Fruit fly (Drosophila melanogaster) ovary, adult (tissue): ENCODE measurements around the gene Usp39.

Experiments
- CG17801 ChIP-seq: fragments of 200-800 bp; optimal IDR thresholded peaks from 2 replicates; lab custom pipeline; 2019; ENCODE audit warnings: missing biosample characterization, mild to moderate bottlenecking, missing genetic modification characterization, moderate library complexity; ENCODE audit not compliant: partially characterized antibody

Gene Usp39

DNA sequence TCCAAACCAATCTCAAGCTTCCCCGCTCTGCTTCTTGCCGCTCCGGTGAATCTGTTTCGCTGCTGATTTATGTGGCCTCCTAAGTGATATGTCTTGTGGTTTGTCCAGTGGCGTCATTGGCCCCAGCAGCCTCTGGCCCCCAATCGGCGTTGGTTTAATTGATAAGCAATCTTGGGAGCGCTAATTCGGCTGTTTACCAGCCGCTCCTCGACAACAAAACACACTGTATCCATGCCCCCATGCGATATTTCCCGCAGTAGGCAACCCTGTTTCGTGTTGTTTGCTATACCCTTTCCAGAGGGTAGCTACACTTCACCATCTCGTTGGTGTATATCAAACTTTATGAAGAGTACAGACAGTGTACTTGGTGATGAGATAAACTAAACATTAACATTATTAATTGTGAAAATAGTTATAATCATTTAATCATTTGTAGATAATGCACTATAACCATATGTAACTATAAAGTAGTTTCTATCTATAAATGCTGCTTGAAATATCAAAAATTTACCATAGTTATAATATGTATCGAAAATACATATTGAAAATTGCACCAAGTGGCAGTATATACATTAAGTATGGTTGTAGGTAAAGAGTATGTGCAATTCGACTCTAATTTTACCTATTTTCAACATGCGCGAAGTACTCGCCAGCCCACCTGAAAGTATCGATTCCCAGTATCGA is 9.5 kb upstream of the Usp39 start, which contains the start of gene shop:
TSS of gene shop (minus strand) at position 229 of the 684 bp plus-strand sequence.
- TF ChIP-seq CG17801: peak; percentile 59

DNA sequence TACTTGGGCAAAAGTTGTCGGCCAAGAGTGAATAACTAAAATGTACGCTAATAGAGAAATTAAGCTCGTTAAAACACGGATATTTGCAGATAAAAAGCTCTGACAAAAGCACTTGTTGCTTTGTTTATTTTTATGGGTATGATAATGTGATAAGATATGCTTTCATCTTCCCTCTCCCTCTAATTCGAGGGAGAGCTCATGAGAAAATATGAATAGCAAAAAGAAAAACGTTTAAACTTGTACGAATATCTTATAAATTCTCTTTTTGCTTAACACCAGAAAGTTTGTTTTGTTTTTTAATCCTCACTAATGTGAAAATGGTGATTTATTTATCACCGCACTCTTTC is 9.0 kb upstream of the Usp39 start:
- no peak for TF ChIP-seq CG17801

DNA sequence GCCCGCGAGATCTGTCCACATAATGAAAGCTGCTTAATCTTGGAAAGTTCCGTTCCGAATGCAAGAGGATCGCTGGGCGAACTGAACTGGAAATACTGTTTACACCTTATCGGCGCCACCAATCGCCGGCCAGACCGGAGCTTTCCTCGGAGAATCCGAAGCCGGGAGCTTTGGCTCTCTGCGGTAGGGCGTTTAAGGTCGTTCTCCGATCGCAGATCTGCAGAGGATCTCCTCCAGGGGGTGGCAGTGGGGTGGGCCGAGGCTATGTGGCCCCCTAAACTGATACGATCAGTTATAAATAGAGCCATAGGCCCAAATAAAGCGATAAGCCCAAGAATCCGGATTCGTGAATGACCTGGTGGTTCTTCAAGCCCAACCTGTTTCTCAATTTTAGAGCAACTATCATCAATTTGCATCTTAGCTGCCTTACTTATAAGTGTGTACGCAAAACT is 621 bp upstream of the Usp39 start, which contains the start of gene CG7322:
TSS of gene CG7322 (minus strand) at position 402 of the 452 bp plus-strand sequence.
- TF ChIP-seq CG17801: no peak

DNA sequence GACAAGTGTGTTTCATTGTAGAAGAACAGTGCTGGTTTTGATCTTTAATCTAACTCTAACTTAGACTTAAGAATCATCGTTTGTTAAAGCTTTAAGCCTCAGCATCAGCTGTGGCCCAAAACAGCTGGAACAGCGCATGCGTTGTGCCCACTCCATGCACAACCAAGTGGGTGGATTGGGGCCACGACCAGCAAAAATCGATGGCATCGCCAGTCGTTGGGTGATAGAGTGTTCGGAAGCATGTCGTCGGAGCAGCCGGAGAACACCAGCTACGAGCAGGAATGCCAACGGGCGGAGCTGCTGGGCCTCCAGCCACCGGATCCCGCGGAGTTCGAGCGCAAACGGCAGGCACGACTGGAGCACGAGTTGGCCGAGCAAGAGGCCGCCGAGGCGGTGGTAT is 2.1 kb downstream of the Usp39 start, which contains the start of gene CG32544:
TSS of gene CG32544 (plus strand) at position 211 of the 400 bp plus-strand sequence.
- no peak for TF ChIP-seq CG17801

DNA sequence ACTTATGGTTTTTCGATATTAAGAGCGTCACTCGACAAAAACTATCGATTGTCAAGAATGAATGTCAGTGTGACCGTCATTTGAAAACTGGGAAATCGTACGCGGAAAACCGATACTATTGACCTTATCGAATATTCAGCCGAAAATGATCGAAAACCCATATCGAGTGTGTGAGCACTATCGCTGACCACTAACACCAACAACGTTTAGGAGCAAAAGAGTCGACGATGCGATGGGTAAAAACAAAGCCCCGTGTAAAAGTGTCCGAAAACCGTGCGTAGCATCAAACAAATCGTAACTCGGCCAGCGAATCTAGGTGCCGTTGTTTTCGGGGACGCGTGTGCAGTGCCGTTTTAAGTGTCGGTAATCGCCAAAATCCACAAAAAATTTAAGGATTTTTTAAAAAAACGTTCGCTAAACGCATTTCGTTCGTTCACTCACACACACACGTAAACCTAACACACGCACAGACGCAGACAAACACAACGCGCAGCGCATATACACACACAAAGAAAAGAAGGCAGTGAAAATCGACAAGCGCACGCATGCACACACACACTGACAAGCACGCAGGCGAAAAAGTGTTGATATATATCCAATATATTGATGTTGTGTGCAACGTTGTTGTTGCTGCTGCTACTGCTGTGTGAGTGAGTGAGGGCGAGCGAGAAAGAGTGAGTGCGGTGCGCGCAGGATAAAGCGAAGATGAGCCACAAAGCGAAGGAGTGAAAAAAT is 5.9 kb downstream of the Usp39 start, which contains the start of the genes CG7326 and Dora:
TSS of gene CG7326 (minus strand) at position 29 of the 735 bp plus-strand sequence.
TSS of gene Dora (plus strand) at position 203 of the 735 bp plus-strand sequence.
- TF ChIP-seq CG17801: peak; percentile 56

DNA sequence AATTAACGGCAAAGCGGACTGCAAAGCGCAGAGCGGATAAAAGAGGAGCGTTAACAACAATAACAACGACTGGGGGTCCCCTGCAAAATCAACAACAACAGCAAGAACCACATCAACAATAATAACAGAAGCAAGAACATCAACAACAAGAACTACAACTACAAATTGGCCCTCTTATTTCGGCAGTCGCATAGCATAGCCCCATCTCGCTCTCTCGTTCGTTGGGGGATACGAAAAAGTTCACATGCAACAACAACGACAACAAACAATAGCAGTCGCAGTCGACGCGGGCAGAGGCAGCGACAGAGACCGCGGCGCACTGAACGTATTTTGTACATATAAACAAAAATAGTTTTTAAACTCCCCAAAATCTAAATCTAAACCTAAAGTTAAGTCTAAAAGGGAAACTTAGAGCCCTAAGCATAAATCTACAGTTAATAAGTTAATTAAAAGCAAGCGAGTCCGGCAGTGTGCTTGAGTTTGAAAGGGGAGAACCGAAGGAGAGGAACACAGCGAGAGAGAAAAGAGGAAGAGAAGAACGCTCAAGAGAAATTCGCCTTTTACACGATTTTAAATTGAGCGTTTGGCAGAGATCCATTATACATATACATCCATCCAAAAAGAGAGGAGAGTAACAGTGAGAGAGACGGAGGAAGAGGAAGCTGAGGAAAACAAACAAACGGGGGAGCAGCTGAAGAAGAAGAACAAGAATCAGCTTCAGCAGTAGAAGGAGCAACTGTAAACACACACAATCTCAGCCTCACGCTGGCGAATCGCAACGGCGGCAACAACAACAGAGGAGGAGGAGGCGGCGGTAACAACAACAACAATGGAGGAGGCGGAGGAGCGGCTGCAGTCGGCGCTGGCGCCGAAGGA is 6.7 kb downstream of the Usp39 start:
- TF ChIP-seq CG17801: no peak

DNA sequence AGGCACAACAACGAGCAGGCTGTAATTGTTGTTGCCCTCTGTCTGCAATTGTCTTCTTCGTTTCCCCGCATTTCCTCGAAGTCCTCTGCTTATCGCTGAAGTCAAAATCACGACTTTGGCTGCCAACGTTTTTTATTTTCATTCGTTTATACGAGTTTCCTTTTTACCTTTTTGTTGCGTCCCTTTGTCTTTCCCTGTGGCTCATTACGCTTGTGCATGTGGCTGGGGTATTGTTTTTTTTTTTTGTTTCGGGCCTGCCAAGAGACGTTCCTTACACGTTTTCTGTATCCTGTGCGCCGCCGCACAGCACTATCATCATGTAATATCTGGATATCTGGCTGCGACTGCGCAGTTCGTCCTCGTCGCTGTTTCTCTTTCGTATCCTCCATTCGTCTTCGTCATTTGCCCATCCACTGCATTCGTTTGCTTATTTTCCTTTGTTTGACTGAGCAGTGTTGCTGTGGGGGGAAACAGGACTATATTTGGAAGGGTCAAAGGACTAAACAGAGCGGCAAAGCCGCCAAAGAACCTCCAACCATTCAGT is 8.4 kb downstream of the Usp39 start:
- no peak for TF ChIP-seq CG17801

DNA sequence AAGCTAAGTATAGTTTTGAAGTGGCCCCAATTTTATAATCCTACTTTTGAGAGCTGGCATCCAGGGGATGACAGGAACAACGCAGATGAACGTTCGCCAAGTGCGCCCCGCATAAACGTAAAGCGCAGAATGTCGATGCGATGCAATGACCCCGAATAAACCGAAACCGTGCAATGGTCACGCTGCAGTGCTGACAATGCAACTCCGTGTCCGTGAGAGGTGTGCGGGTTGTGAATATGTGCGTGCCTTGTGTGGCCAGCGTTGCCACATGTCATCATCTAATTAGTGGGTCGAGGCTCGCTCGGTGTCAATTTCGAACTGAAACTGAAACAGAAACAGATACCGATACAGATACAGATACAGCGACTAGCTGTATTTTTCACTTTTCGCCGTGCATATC is 10.1 kb downstream of the Usp39 start:
- no peak for TF ChIP-seq CG17801

DNA sequence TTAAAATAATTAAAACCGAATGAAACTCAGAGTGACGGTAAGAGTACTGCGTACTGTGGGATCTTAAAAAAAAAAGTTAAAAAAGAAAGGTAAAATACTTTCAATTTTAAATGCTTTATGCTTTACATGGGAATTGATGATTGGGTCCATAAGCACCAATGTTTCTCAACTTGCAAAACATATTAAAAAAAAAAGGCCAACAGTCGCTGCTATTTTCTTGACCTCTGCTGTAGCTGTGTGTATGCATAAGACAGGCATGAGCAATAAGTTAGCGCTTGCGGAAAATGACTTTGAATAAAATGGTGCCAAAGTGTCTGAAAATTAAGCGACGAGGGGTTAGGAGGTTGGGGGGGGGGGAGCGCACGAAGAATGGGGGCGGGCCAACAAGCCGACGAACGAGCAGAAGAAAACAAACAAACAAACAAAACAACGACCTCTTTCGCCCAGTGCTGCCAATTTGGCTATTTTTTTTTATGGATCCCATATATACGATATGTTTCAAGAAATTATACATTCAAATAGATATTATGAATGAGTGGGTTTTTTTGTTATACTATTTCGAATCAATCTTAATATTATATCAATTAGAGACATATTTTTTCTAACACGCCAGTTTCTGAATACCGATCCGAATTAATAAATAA is 11.6 kb downstream of the Usp39 start:
- no peak for TF ChIP-seq CG17801

DNA sequence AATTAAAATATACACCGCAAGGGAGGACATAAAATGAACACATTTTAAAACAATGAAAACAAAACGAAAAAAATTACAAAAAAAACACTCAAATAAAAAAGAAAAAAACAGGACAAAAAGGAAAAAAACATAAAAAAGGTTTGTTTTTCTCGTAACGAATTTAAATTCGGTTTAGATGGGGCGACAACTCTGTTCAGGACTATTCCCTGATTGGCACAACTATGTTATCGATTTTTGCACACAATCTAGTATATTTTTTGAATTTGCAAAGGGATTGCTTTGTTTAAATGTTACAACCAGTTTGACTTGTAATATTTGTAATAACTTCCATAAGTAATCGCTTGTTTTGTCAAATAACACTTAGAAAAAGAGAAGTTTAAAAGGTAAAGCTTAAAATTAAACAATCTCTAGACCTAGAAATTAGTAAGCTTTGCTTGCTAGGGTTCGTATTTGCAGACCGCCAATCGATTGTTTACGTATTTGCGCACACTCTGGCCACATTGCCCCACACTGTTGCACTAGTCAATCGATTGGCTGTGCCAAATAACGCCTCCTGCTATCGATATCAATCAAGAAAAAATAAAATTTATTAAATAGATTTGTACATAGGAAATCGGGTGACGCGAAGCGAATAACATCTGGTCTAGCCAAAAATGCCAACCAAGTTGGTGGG is 26.1 kb downstream of the Usp39 start, which contains the start of gene CG7332:
TSS of gene CG7332 (plus strand) at position 515 of the 673 bp plus-strand sequence.
- no peak for TF ChIP-seq CG17801

DNA sequence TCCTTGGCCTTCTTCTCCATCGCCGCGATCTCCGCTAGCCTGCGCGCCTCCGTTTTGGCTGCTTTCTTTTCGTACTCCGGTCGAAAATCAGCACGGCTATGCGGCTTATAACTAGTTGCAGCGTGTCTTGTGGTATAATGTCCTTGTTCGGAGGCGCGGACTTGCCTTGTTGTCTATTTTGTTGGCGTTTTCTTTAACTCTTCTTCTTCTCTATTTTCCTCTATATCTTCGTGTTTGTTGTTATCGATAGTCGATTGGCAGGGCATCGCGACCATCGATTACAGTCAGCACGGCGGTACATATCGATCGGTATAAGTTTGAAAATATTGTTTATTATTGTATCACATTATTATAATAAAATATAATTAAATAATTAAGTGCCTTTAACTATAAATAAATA is 35.4 kb downstream of the Usp39 start, which contains the start of gene Flacc:
TSS of gene Flacc (minus strand) at position 204 of the 400 bp plus-strand sequence.
- TF ChIP-seq CG17801: peak; percentile 7

DNA sequence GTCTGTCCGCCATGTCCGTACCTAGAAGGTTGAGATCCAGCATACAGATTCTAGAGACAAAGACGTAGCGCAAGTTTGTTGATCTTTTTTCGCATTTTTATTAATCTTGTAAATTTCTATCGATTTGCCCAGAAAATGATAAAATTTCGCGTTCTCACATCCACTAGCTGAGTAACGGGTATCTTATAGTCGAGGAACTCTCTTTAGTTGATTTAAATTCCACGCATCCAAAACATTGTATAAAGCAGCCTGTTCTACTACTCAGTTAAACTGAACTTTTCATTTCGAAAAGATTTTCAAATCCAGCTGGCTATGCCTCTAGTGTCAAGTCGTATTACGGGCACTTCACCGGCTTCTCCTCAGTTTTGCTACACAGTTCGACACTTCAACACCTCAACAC is 36.1 kb downstream of the Usp39 start, which contains the start of gene SdhBL:
TSS of gene SdhBL (plus strand) at position 301 of the 400 bp plus-strand sequence.
- no peak for TF ChIP-seq CG17801

DNA sequence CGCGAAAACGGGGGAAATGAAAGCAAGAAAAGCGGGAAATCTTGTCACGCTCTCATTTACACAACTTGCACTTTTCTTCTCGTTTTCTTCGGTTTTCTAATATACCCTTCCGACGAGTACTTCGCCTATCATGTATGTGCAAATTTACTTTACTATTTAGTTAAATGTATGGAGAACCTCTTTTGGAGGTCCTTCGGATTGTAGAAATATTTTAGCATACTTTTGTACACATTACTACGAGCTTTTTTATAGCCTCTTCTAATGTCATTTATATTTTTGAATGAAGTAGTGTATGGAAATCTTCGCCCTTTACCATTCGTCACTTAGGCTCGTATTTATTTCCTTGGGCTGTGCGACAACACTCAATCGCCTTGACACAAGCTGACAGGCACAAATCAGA is 39.3 kb downstream of the Usp39 start:
- no peak for TF ChIP-seq CG17801

DNA sequence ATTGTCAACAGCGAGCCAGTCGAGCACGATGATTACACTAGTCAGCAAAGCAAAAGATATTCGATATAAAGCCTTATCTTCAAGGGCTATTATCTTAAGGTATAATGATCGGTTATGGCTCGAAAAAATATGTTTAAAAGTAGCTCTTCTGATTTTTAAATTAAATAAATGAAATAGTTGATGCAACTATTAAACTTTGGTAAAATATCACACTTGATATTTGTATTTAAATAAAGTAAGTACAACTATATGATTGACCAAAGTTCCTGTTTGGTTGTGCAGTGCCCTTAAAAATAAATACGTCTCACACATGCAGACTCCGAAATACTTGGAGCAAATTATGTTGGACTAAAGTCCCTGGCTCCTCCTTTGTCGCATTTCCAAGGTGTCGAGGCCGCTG is 39.9 kb downstream of the Usp39 start:
- TF ChIP-seq CG17801: no peak
